Fruit fly (Drosophila melanogaster): ENCODE results near the gene CG31104.
A peak's percentile ranks its signal among the peaks of the same experiment; 100 is the strongest.

The CG31104 gene

DNA sequence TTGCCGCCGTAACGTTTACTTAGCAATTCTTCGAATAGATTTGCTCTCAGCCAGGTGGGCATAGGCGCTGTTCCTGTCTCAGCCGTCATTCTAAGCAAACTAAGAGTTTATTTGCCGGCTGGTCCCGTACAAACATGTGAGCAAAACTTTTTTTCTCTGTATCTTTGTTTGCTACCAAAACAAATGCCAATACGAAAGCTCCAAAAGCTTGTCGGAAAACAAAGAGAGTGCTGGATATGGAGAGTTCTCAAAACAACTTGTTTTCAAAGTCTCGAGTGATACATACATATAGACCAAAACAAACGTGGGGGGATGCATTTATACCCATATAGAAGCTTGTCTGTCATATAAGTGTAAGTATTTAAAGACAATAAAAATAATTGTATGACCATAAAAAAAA is 30.7 kb downstream of the CG31104 start, which contains the start of gene CG10559:
TSS of gene CG10559 (minus strand) at position 101 of the 400 bp plus-strand sequence.
- TF ChIP-seq ey (GFP tag; optimal IDR thresholded peaks at IDR 0.05) (no peak), Sp1 (GFP tag; optimal IDR thresholded peaks at IDR 0.05) (no peak), CG9705 (GFP tag; optimal IDR thresholded peaks at IDR 0.05) (no peak), Dif (GFP tag; optimal IDR thresholded peaks at IDR 0.05; ENCODE audit: partially characterized antibody) (peak; percentile 49)

- TF ChIP-seq Jra (GFP tag; optimal IDR thresholded peaks at IDR 0.05) (no peak), usp (GFP tag; optimal IDR thresholded peaks at IDR 0.05) (no peak), Myc (optimal IDR thresholded peaks at IDR 0.05) (no peak), CG32264 (GFP tag; optimal IDR thresholded peaks at IDR 0.05) (no peak), jim (GFP tag; optimal IDR thresholded peaks at IDR 0.05) (no peak), dl (GFP tag; optimal IDR thresholded peaks at IDR 0.05; ENCODE audit: insufficient read depth in 1 of 2, partially characterized antibody in 2 of 2) (no peak), N (GFP tag; optimal IDR thresholded peaks at IDR 0.05) (no peak), Dif (GFP tag; optimal IDR thresholded peaks at IDR 0.05; ENCODE audit: partially characterized antibody) (no peak), br (GFP tag; optimal IDR thresholded peaks at IDR 0.05) (no peak), Hnf4 (GFP tag; optimal IDR thresholded peaks at IDR 0.05) (no peak), psq (GFP tag; optimal IDR thresholded peaks at IDR 0.05) (no peak)
Measured at dm6 chr3R:25318011-25318410, 32.7 kb downstream of the CG31104 start, which contains the start of gene CG10553. Gene CG10553 (minus strand): TSS chr3R:25318111.

dm6 chr3R:25320051-25320705 is 34.9 kb downstream of the CG31104 start, which contains the start of gene CG10560:
Gene CG10560 (minus strand): TSS chr3R:25320101.
- TF ChIP-seq N (GFP tag; optimal IDR thresholded peaks at IDR 0.05) (no peak), h (GFP tag; optimal IDR thresholded peaks at IDR 0.05) (no peak), dmrt93B (GFP tag; optimal IDR thresholded peaks at IDR 0.05) (no peak), Hnf4 (GFP tag; optimal IDR thresholded peaks at IDR 0.05) (no peak), Abd-B (GFP tag; optimal IDR thresholded peaks at IDR 0.05) (no peak), Rel (GFP tag; optimal IDR thresholded peaks at IDR 0.05) (no peak), Rel (tag; optimal IDR thresholded peaks at IDR 0.05) (no peak), dsf (GFP tag; optimal IDR thresholded peaks at IDR 0.05; ENCODE audit: borderline replicate concordance) (no peak), Myc (optimal IDR thresholded peaks at IDR 0.05) (no peak), CrebA (GFP tag; optimal IDR thresholded peaks at IDR 0.05; ENCODE audit: borderline replicate concordance) (no peak), OdsH (GFP tag; optimal IDR thresholded peaks at IDR 0.05) (no peak), Hr78 (GFP tag; optimal IDR thresholded peaks at IDR 0.05) (no peak), tai (GFP tag; optimal IDR thresholded peaks at IDR 0.05) (no peak), sv (GFP tag; optimal IDR thresholded peaks at IDR 0.05) (no peak), CG9705 (GFP tag; optimal IDR thresholded peaks at IDR 0.05) (no peak), psq (GFP tag; optimal IDR thresholded peaks at IDR 0.05) (no peak)

dm6 chr3R:25320898-25321297 is 35.6 kb downstream of the CG31104 start:
- no peak for TF ChIP-seq Mio (GFP tag; optimal IDR thresholded peaks at IDR 0.05)
- no peak for TF ChIP-seq Rel (GFP tag; optimal IDR thresholded peaks at IDR 0.05)
- peak; percentile 83 for TF ChIP-seq Rel (tag; optimal IDR thresholded peaks at IDR 0.05)
- no peak for TF ChIP-seq foxo (GFP tag; optimal IDR thresholded peaks at IDR 0.05)
- TF ChIP-seq jim (GFP tag; optimal IDR thresholded peaks at IDR 0.05) = no peak

dm6 chr3R:25321681-25322080 is 36.4 kb downstream of the CG31104 start:
- TF ChIP-seq sage (GFP tag; optimal IDR thresholded peaks at IDR 0.05) = no peak
- no peak for TF ChIP-seq dl (GFP tag; optimal IDR thresholded peaks at IDR 0.05; ENCODE audit: insufficient read depth in 1 of 2, partially characterized antibody in 2 of 2)
- no peak for TF ChIP-seq Myc (optimal IDR thresholded peaks at IDR 0.05)
- no peak for TF ChIP-seq sv (GFP tag; optimal IDR thresholded peaks at IDR 0.05)

dm6 chr3R:25322657-25323056 is 37.4 kb downstream of the CG31104 start, which contains the start of gene CG10562:
Gene CG10562 (minus strand): TSS chr3R:25322757.
- TF ChIP-seq CG9705 (GFP tag; optimal IDR thresholded peaks at IDR 0.05) = no peak
- TF ChIP-seq ey (GFP tag; optimal IDR thresholded peaks at IDR 0.05) = no peak
- TF ChIP-seq Rel (GFP tag; optimal IDR thresholded peaks at IDR 0.05) = no peak
- no peak for TF ChIP-seq Rel (tag; optimal IDR thresholded peaks at IDR 0.05)
- no peak for TF ChIP-seq sv (GFP tag; optimal IDR thresholded peaks at IDR 0.05)
- TF ChIP-seq tai (GFP tag; optimal IDR thresholded peaks at IDR 0.05) = no peak
- no peak for TF ChIP-seq sage (GFP tag; optimal IDR thresholded peaks at IDR 0.05)
- no peak for TF ChIP-seq Vsx2 (GFP tag; optimal IDR thresholded peaks at IDR 0.05; ENCODE audit: partially characterized antibody)
- no peak for TF ChIP-seq Myc (optimal IDR thresholded peaks at IDR 0.05)
- TF ChIP-seq h (GFP tag; optimal IDR thresholded peaks at IDR 0.05) = no peak
- TF ChIP-seq dl (GFP tag; optimal IDR thresholded peaks at IDR 0.05; ENCODE audit: insufficient read depth in 1 of 2, partially characterized antibody in 2 of 2) = no peak
- no peak for TF ChIP-seq lola (GFP tag; optimal IDR thresholded peaks at IDR 0.05)
- no peak for TF ChIP-seq CrebA (GFP tag; optimal IDR thresholded peaks at IDR 0.05; ENCODE audit: borderline replicate concordance)
- no peak for TF ChIP-seq HLH106 (tag; optimal IDR thresholded peaks at IDR 0.05)
- no peak for TF ChIP-seq Sp1 (GFP tag; optimal IDR thresholded peaks at IDR 0.05)
